Worm (Caenorhabditis elegans) whole organism, L2 larva: ENCODE measurements around the gene CD4.8.

Source experiments
- aly-2 ChIP-seq: fragments of 150-350 bp; optimal IDR thresholded peaks from 2 replicates; lab custom pipeline; 2014; ENCODE audit warnings: missing biosample characterization, missing genetic modification characterization
- ceh-16 ChIP-seq: fragments of 150-350 bp; optimal IDR thresholded peaks from 2 replicates; lab custom pipeline; 2014; ENCODE audit warnings: missing biosample characterization, missing genetic modification characterization
- ceh-82 ChIP-seq: fragments of 150-350 bp; optimal IDR thresholded peaks from 2 replicates; lab custom pipeline; 2014; ENCODE audit warnings: missing biosample characterization, missing genetic modification characterization
- egl-27 ChIP-seq: sonication (generic microtip); optimal IDR thresholded peaks from 3 replicates; lab custom pipeline; 2017; ENCODE audit warnings: missing biosample characterization, missing genetic modification reagents, missing genetic modification characterization
- fos-1 ChIP-seq: fragments of 150-350 bp; optimal IDR thresholded peaks from 2 replicates; lab custom pipeline; 2014; ENCODE audit warnings: missing biosample characterization, missing genetic modification characterization
- lin-11 ChIP-seq: fragments of 150-350 bp; sonication (generic microtip); optimal IDR thresholded peaks from 2 replicates; lab custom pipeline; 2014; ENCODE audit warnings: missing biosample characterization, missing genetic modification characterization, inconsistent platforms, mixed read lengths
- nhr-6 ChIP-seq: fragments of 150-350 bp; optimal IDR thresholded peaks from 2 replicates; lab custom pipeline; 2014; ENCODE audit warnings: missing biosample characterization, missing genetic modification characterization
- nhr-77 ChIP-seq: fragments of 150-350 bp; optimal IDR thresholded peaks from 2 replicates; lab custom pipeline; 2014; ENCODE audit warnings: missing biosample characterization, missing genetic modification characterization
- snpc-4 ChIP-seq: fragments of 150-350 bp; optimal IDR thresholded peaks from 2 replicates; lab custom pipeline; 2014; ENCODE audit warnings: missing biosample characterization, missing genetic modification characterization
- unc-39 ChIP-seq: fragments of 150-350 bp; optimal IDR thresholded peaks from 2 replicates; lab custom pipeline; 2014; ENCODE audit warnings: missing biosample characterization, missing genetic modification characterization
- zag-1 ChIP-seq: fragments of 150-350 bp; optimal IDR thresholded peaks from 2 replicates; lab custom pipeline; 2014; ENCODE audit warnings: missing biosample characterization, missing genetic modification characterization

DNA sequence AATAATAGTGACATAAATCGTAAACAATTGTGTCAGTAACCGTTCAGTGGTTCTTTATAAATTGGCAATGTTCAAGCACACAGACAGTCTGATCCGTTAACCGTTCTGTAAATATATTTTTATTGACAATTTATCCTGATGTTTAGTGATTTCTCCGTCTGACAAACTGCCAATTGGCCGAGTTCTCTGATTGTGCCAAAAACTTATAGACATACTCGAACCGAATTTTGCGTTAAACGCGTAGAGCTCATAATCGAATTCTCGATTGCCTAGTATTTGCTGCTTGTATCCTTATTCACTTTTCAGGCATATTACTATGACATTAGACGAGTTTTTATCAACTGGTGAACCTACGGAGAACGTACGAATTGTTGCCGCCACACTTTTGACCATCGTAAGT lies 43.0 kb upstream of the CD4.8 start, which contains the start of gene srx-117:
- TF ChIP-seq fos-1 (no peak), nhr-77 (no peak), ceh-82 (tag; lab: Kevin White, UChicago) (no peak), snpc-4 (tag; lab: Kevin White, UChicago) (no peak), lin-11 (tag; lab: Kevin White, UChicago) (no peak), unc-39 (tag; lab: Kevin White, UChicago) (no peak), ceh-16 (tag; lab: Kevin White, UChicago) (no peak), egl-27 (tag; lab: Kevin White, UChicago) (no peak), zag-1 (tag; lab: Kevin White, UChicago) (no peak), aly-2 (no peak), nhr-6 (no peak)
